Worm (Caenorhabditis elegans): ENCODE results near the gene txt-17.

ce11 chrV:7068861-7069260, 15.9 kb upstream of the txt-17 start:
- no peak for TF ChIP-seq ZK546.5 (tag; optimal IDR thresholded peaks at IDR 0.05)
- no peak for TF ChIP-seq fos-1 (tag; optimal IDR thresholded peaks at IDR 0.05)
- no peak for TF ChIP-seq pqm-1 (tag; optimal IDR thresholded peaks at IDR 0.05)
- TF ChIP-seq nhr-28 (tag; optimal IDR thresholded peaks at IDR 0.05): no peak

Measured in whole organism, L4 larva.